Worm (Caenorhabditis elegans) whole organism, midembryonic: ENCODE results near the gene cpg-9.

Experiments
- cog-1 ChIP-seq: sonication (generic microtip); optimal IDR thresholded peaks from 2 replicates; lab custom pipeline; 2016; ENCODE audit warnings: missing genetic modification characterization, missing compliant biosample characterization
- med-1 ChIP-seq: sonication (generic microtip); optimal IDR thresholded peaks from 2 replicates; lab custom pipeline; 2017; ENCODE audit warnings: missing genetic modification characterization, mild to moderate bottlenecking, missing compliant biosample characterization, antibody characterized with exemption, missing genetic modification reagents; ENCODE audit not compliant: insufficient read depth
- ref-1 ChIP-seq: fragments of 200-800 bp; sonication (Bioruptor generic); conservative IDR thresholded peaks from 2 replicates; pipeline ENCODE4 v1.3.6; 2022; ENCODE audit warnings: missing genetic modification reagents, missing genetic modification characterization, missing compliant biosample characterization
- ztf-23 ChIP-seq: fragments of 200-800 bp; sonication (Bioruptor generic); IDR thresholded peaks from 2 replicates; pipeline ENCODE4 v1.3.6; 2022; ENCODE audit warnings: missing genetic modification reagents, missing genetic modification characterization, missing compliant biosample characterization
- ztf-29 ChIP-seq: fragments of 200-800 bp; sonication (Bioruptor generic); IDR thresholded peaks from 2 replicates; pipeline ENCODE4 v1.3.6; 2022; ENCODE audit warnings: missing genetic modification reagents, missing genetic modification characterization, missing compliant biosample characterization

ce11 chrIV:3086825-3087224, 16.8 kb upstream of the cpg-9 start, which contains the start of gene Y67D8C.9:
- TF ChIP-seq cog-1 (tag; lab: Kevin White, UChicago): no peak
- no peak for TF ChIP-seq ztf-23 (GFP tag; lab: Robert Waterston, UW)
- no peak for TF ChIP-seq med-1 (GFP tag; lab: Kevin White, UChicago)
- no peak for TF ChIP-seq ztf-29 (GFP tag; lab: Robert Waterston, UW)
- TF ChIP-seq ref-1 (GFP tag; lab: Robert Waterston, UW): no peak
